Fruit fly (Drosophila melanogaster) whole organism, embryonic: Measurements from ENCODE around the gene Cpr62Ba.
A peak's percentile ranks its signal among the peaks of the same experiment; 100 is the strongest.

Experiments used
- Atf6 ChIP-seq: fragments of 200-800 bp; sonication (Bioruptor generic); IDR thresholded peaks from 2 replicates; pipeline ENCODE4 v1.3.6; 2022; ENCODE audit warnings: missing biosample characterization, missing genetic modification characterization
- Blimp-1 ChIP-seq: fragments of 200-800 bp; sonication (Bioruptor generic); optimal IDR thresholded peaks from 3 replicates; lab custom pipeline; 2018; ENCODE audit warnings: missing biosample characterization, missing genetic modification characterization, mild to moderate bottlenecking, moderate library complexity, missing genetic modification reagents
- CG10959 ChIP-seq: fragments of 200-800 bp; sonication (Bioruptor generic); IDR thresholded peaks from 2 replicates; pipeline ENCODE4 v1.3.6; 2022; ENCODE audit warnings: missing biosample characterization, missing genetic modification characterization
- CG11085 ChIP-seq: fragments of 200-800 bp; sonication (Bioruptor generic); IDR thresholded peaks from 2 replicates; pipeline ENCODE4 v1.3.6; 2022; ENCODE audit warnings: missing biosample characterization, missing genetic modification characterization
- CG12071 ChIP-seq: fragments of 200-800 bp; sonication (Bioruptor generic); optimal IDR thresholded peaks from 3 replicates; lab custom pipeline; 2018; ENCODE audit warnings: missing biosample characterization, mild to moderate bottlenecking, missing genetic modification characterization
- CG12155 ChIP-seq: fragments of 200-800 bp; sonication (Bioruptor generic); optimal IDR thresholded peaks from 3 replicates; lab custom pipeline; 2016; ENCODE audit warnings: missing biosample characterization, missing genetic modification characterization
- CG1233 ChIP-seq: fragments of 200-800 bp; sonication (Bioruptor generic); optimal IDR thresholded peaks from 4 replicates; lab custom pipeline; 2018; ENCODE audit warnings: missing biosample characterization, mild to moderate bottlenecking, missing genetic modification characterization
- CG12769 ChIP-seq: fragments of 200-800 bp; sonication (Bioruptor generic); optimal IDR thresholded peaks from 2 replicates; lab custom pipeline; 2019; ENCODE audit warnings: missing biosample characterization, mild to moderate bottlenecking, missing genetic modification characterization, moderate library complexity
- CG12942 ChIP-seq: fragments of 200-800 bp; sonication (Bioruptor generic); optimal IDR thresholded peaks from 3 replicates; lab custom pipeline; 2016; ENCODE audit warnings: missing biosample characterization, missing genetic modification characterization
- CG13424 ChIP-seq: fragments of 200-800 bp; sonication (Bioruptor generic); optimal IDR thresholded peaks from 2 replicates; lab custom pipeline; 2019; ENCODE audit warnings: missing biosample characterization, mild to moderate bottlenecking, missing genetic modification characterization, moderate library complexity
- CG13775 ChIP-seq: fragments of 200-800 bp; sonication (Bioruptor generic); optimal IDR thresholded peaks from 3 replicates; lab custom pipeline; 2017; ENCODE audit warnings: missing biosample characterization, mild to moderate bottlenecking, missing genetic modification characterization
- CG17361 ChIP-seq: fragments of 200-800 bp; sonication (Bioruptor generic); IDR thresholded peaks from 3 replicates; pipeline ENCODE4 v1.3.6; 2022; ENCODE audit warnings: missing biosample characterization, missing genetic modification characterization
- CG17612 ChIP-seq: fragments of 200-800 bp; sonication (Bioruptor generic); IDR thresholded peaks from 2 replicates; pipeline ENCODE4 v1.3.6; 2022; ENCODE audit warnings: missing biosample characterization, missing genetic modification characterization
- CG18011 ChIP-seq: fragments of 200-800 bp; sonication (Bioruptor generic); optimal IDR thresholded peaks from 2 replicates; lab custom pipeline; 2017; ENCODE audit warnings: missing biosample characterization, missing genetic modification characterization, mild to moderate bottlenecking, moderate library complexity, missing genotype
- CG2116 ChIP-seq: fragments of 200-800 bp; sonication (Bioruptor generic); optimal IDR thresholded peaks from 3 replicates; lab custom pipeline; 2018; ENCODE audit warnings: missing biosample characterization, mild to moderate bottlenecking, missing genetic modification characterization
- CG2712 ChIP-seq: fragments of 200-800 bp; optimal IDR thresholded peaks from 3 replicates; lab custom pipeline; 2019; ENCODE audit warnings: missing biosample characterization, mild to moderate bottlenecking, missing genetic modification characterization, moderate library complexity
- CG2889 ChIP-seq: fragments of 200-800 bp; sonication (Bioruptor generic); IDR thresholded peaks from 3 replicates; pipeline ENCODE4 v1.3.6; 2022; ENCODE audit warnings: missing biosample characterization, missing genetic modification characterization
- CG30431 ChIP-seq: fragments of 200-800 bp; sonication (Bioruptor generic); optimal IDR thresholded peaks from 2 replicates; lab custom pipeline; 2017; ENCODE audit warnings: missing biosample characterization, missing genetic modification characterization
- CG3281 ChIP-seq: fragments of 200-800 bp; sonication (Bioruptor generic); optimal IDR thresholded peaks from 3 replicates; lab custom pipeline; 2017; ENCODE audit warnings: missing biosample characterization, mild to moderate bottlenecking, missing genetic modification characterization
- CG4730 ChIP-seq: fragments of 200-800 bp; sonication (Bioruptor generic); IDR thresholded peaks from 2 replicates; pipeline ENCODE4 v1.3.6; 2022; ENCODE audit warnings: missing biosample characterization, missing genetic modification characterization
- CG6654 ChIP-seq: fragments of 200-800 bp; sonication (Bioruptor generic); optimal IDR thresholded peaks from 2 replicates; lab custom pipeline; 2017; ENCODE audit warnings: missing biosample characterization, mild to moderate bottlenecking, missing genetic modification characterization
- CG7271 ChIP-seq: fragments of 200-800 bp; sonication (Bioruptor generic); optimal IDR thresholded peaks from 2 replicates; lab custom pipeline; 2018; ENCODE audit warnings: missing biosample characterization, mild to moderate bottlenecking, missing genetic modification characterization, moderate library complexity
- CG7556 ChIP-seq: fragments of 200-800 bp; sonication (Bioruptor generic); optimal IDR thresholded peaks from 2 replicates; lab custom pipeline; 2017; ENCODE audit warnings: missing biosample characterization, mild to moderate bottlenecking, missing genetic modification characterization
- CG7963 ChIP-seq: fragments of 200-800 bp; sonication (Bioruptor generic); IDR thresholded peaks from 3 replicates; pipeline ENCODE4 v1.3.6; 2022; ENCODE audit warnings: missing biosample characterization, missing genetic modification characterization; ENCODE audit not compliant: partially characterized antibody
- CG9797 ChIP-seq: fragments of 200-800 bp; sonication (Bioruptor generic); optimal IDR thresholded peaks from 3 replicates; lab custom pipeline; 2018; ENCODE audit warnings: missing biosample characterization, mild to moderate bottlenecking, missing genetic modification characterization
- D ChIP-seq, 2 experiments: fragments of 200-800 bp in 1 of 2; fragments of >200 bp in 1 of 2; sonication (Bioruptor generic) in 1 of 2; optimal IDR thresholded peaks; 2 replicates in 1 of 2; 3 replicates in 1 of 2; lab custom pipeline; 2017; ENCODE audit warnings: mild to moderate bottlenecking in 1 of 2, missing biosample characterization in 1 of 2, missing genetic modification characterization in 1 of 2, missing genetic modification reagents in 1 of 2
- Dfd ChIP-seq, 2 experiments: fragments of >200 bp; optimal IDR thresholded peaks; 2 replicates each; lab custom pipeline; 2017; ENCODE audit warnings: missing biosample characterization in 2 of 2, missing genetic modification characterization in 2 of 2
- Doc3 ChIP-seq: fragments of 200-800 bp; sonication (Bioruptor generic); IDR thresholded peaks from 3 replicates; pipeline ENCODE4 v1.3.6; 2022; ENCODE audit warnings: missing biosample characterization, missing genetic modification characterization; ENCODE audit not compliant: partially characterized antibody
- E2f1 ChIP-seq: fragments of 200-800 bp; sonication (Bioruptor generic); IDR thresholded peaks from 2 replicates; pipeline ENCODE4 v1.3.6; 2022; ENCODE audit warnings: missing biosample characterization, missing genetic modification characterization
- HLH4C ChIP-seq: fragments of 200-800 bp; sonication (Bioruptor generic); IDR thresholded peaks from 3 replicates; pipeline ENCODE4 v1.3.6; 2022; ENCODE audit warnings: missing biosample characterization, missing genetic modification characterization; ENCODE audit not compliant: partially characterized antibody
- HLHmδ ChIP-seq: fragments of 200-800 bp; sonication (Bioruptor generic); optimal IDR thresholded peaks from 2 replicates; lab custom pipeline; 2018; ENCODE audit warnings: missing biosample characterization, mild to moderate bottlenecking, missing genetic modification characterization, moderate library complexity
- Ssrp ChIP-seq: fragments of 200-800 bp; sonication (Bioruptor generic); optimal IDR thresholded peaks from 2 replicates; lab custom pipeline; 2018; ENCODE audit warnings: missing biosample characterization, mild to moderate bottlenecking, missing genetic modification characterization, moderate library complexity
- ap ChIP-seq: fragments of 200-800 bp; sonication (Bioruptor generic); IDR thresholded peaks from 2 replicates; pipeline ENCODE4 v1.3.6; 2022; ENCODE audit warnings: missing biosample characterization, missing genetic modification characterization
- ara ChIP-seq: fragments of 200-800 bp; sonication (Bioruptor generic); IDR thresholded peaks from 2 replicates; pipeline ENCODE4 v1.3.6; 2022; ENCODE audit warnings: missing biosample characterization, missing genetic modification characterization
- bigmax ChIP-seq: fragments of 200-800 bp; sonication (Bioruptor generic); optimal IDR thresholded peaks from 2 replicates; lab custom pipeline; 2018; ENCODE audit warnings: missing biosample characterization, mild to moderate bottlenecking, missing genetic modification characterization
- ci ChIP-seq: fragments of 200-800 bp; sonication (Bioruptor generic); IDR thresholded peaks from 3 replicates; pipeline ENCODE4 v1.3.6; 2022; ENCODE audit warnings: missing biosample characterization, missing genetic modification characterization
- dan ChIP-seq: fragments of 200-800 bp; sonication (Bioruptor generic); IDR thresholded peaks from 2 replicates; pipeline ENCODE4 v1.3.6; 2022; ENCODE audit warnings: missing biosample characterization, missing genetic modification characterization
- disco-r ChIP-seq: fragments of 200-800 bp; sonication (Bioruptor generic); optimal IDR thresholded peaks from 2 replicates; lab custom pipeline; 2016; ENCODE audit warnings: missing biosample characterization, missing genetic modification characterization
- fd3F ChIP-seq: fragments of 200-800 bp; sonication (Bioruptor generic); optimal IDR thresholded peaks from 2 replicates; lab custom pipeline; 2018; ENCODE audit warnings: missing biosample characterization, mild to moderate bottlenecking, missing genetic modification characterization, moderate library complexity
- inv ChIP-seq: fragments of 200-800 bp; sonication (Bioruptor generic); IDR thresholded peaks from 2 replicates; pipeline ENCODE4 v1.3.6; 2022; ENCODE audit warnings: missing biosample characterization, missing genetic modification characterization; ENCODE audit not compliant: partially characterized antibody
- jigr1 ChIP-seq: fragments of 200-800 bp; sonication (Bioruptor generic); IDR thresholded peaks from 3 replicates; pipeline ENCODE4 v1.3.6; 2022; ENCODE audit warnings: missing biosample characterization, missing genetic modification characterization
- pita ChIP-seq: fragments of 200-800 bp; sonication (Bioruptor generic); optimal IDR thresholded peaks from 2 replicates; lab custom pipeline; 2017; ENCODE audit warnings: missing biosample characterization, mild to moderate bottlenecking, missing genetic modification characterization
- repo ChIP-seq: fragments of 200-800 bp; sonication (Bioruptor generic); optimal IDR thresholded peaks from 2 replicates; lab custom pipeline; 2016; ENCODE audit warnings: missing biosample characterization, missing genetic modification characterization
- scrt ChIP-seq: fragments of 200-800 bp; sonication (Bioruptor generic); optimal IDR thresholded peaks from 2 replicates; lab custom pipeline; 2018; ENCODE audit warnings: missing biosample characterization, mild to moderate bottlenecking, missing genetic modification characterization, moderate library complexity
- seq ChIP-seq: fragments of 200-800 bp; sonication (Bioruptor generic); IDR thresholded peaks from 2 replicates; pipeline ENCODE4 v1.3.6; 2022; ENCODE audit warnings: missing biosample characterization, missing genetic modification characterization
- sisA ChIP-seq: fragments of 200-800 bp; sonication (Bioruptor generic); IDR thresholded peaks from 2 replicates; pipeline ENCODE4 v1.3.6; 2022; ENCODE audit warnings: missing biosample characterization, missing genetic modification characterization
- slbo ChIP-seq: fragments of 200-800 bp; sonication (Bioruptor generic); IDR thresholded peaks from 2 replicates; pipeline ENCODE4 v1.3.6; 2022; ENCODE audit warnings: missing biosample characterization, missing genetic modification characterization
- slp2 ChIP-seq: fragments of 200-800 bp; sonication (Bioruptor generic); optimal IDR thresholded peaks from 2 replicates; lab custom pipeline; 2016; ENCODE audit warnings: missing biosample characterization, missing genetic modification characterization
- unc-4 ChIP-seq: fragments of 200-800 bp; sonication (Bioruptor generic); IDR thresholded peaks from 2 replicates; pipeline ENCODE4 v1.3.6; 2022; ENCODE audit warnings: missing biosample characterization, missing genetic modification characterization; ENCODE audit not compliant: partially characterized antibody

Cpr62Ba gene

dm6 chr3L:1865121-1865727 lies 33.6 kb upstream of the Cpr62Ba start, which contains the start of the genes HBS1 and CG12025 (continued):
- TF ChIP-seq CG12155 (GFP tag; lab: Kevin White, UChicago) = peak; percentile 56
- no peak for TF ChIP-seq CG7556
- peak; percentile 38 for TF ChIP-seq repo (GFP tag; lab: Kevin White, UChicago)
- no peak for TF ChIP-seq jigr1 (GFP tag; lab: Robert Waterston, UW)
- no peak for TF ChIP-seq CG18011 (GFP tag; lab: Kevin White, UChicago)
- 0 out of 3 replicates have a peak, but pooled peaks have one; percentile 26 for TF ChIP-seq CG2889 (GFP tag; lab: Robert Waterston, UW)
- peak; percentile 31 for TF ChIP-seq CG30431 (GFP tag; lab: Kevin White, UChicago)
- TF ChIP-seq CG7271 (tag; lab: Kevin White, UChicago) = no peak
- no peak for TF ChIP-seq CG17612
- TF ChIP-seq ara (GFP tag; lab: Robert Waterston, UW) = peak; percentile 43; the same call in 1 of the 2 replicates
- TF ChIP-seq CG4730 (GFP tag; lab: Robert Waterston, UW) = no peak
- TF ChIP-seq CG2116 (GFP tag; lab: Kevin White, UChicago) = peak; percentile 49
- TF ChIP-seq CG9797 (GFP tag; lab: Kevin White, UChicago) = peak; percentile 96
- peak; percentile 0 for TF ChIP-seq fd3F (GFP tag; lab: Kevin White, UChicago)
- TF ChIP-seq D (optimal IDR thresholded peaks at IDR 0.05; lab: Kevin White, UChicago) = no peak
- peak; percentile 9 for TF ChIP-seq D (GFP tag; optimal IDR thresholded peaks at IDR 0.05; lab: Kevin White, UChicago)
- peak; percentile 38 for TF ChIP-seq slp2 (GFP tag; lab: Kevin White, UChicago)
- TF ChIP-seq CG17361 (GFP tag; lab: Robert Waterston, UW) = peak; percentile 73
- TF ChIP-seq CG12071 = no peak
- TF ChIP-seq CG12942 (GFP tag; lab: Kevin White, UChicago) = peak; percentile 9
- no peak for TF ChIP-seq HLHmδ (GFP tag; lab: Kevin White, UChicago)
- TF ChIP-seq CG1233 (GFP tag; lab: Kevin White, UChicago) = no peak
- no peak for TF ChIP-seq Doc3 (GFP tag; lab: Robert Waterston, UW)
- no peak for TF ChIP-seq ci (GFP tag; lab: Robert Waterston, UW)
- no peak for TF ChIP-seq inv (GFP tag; lab: Robert Waterston, UW)
- TF ChIP-seq dan = no peak
- TF ChIP-seq CG6654 (GFP tag; lab: Kevin White, UChicago) = no peak
- TF ChIP-seq seq (GFP tag; lab: Robert Waterston, UW) = no peak
- no peak for TF ChIP-seq scrt (GFP tag; lab: Kevin White, UChicago)
- TF ChIP-seq Dfd (GFP tag; optimal IDR thresholded peaks at IDR 0.05; lab: Kevin White, UChicago) = peak in 1 of 2 experiments; percentile 6
- TF ChIP-seq CG10959 = no peak
- TF ChIP-seq CG2712 (tag; lab: Kevin White, UChicago) = peak; percentile 66
- TF ChIP-seq CG11085 = peak; percentile 53; the same call in 1 of the 2 replicates
- TF ChIP-seq disco-r = no peak
- no peak for TF ChIP-seq bigmax
- no peak for TF ChIP-seq HLH4C (GFP tag; lab: Robert Waterston, UW)
- no peak; the same call in 1 of the 2 replicates for TF ChIP-seq E2f1 (GFP tag; lab: Robert Waterston, UW)
- TF ChIP-seq CG13424 = peak; percentile 69
- TF ChIP-seq CG3281 (GFP tag; lab: Kevin White, UChicago) = peak; percentile 21
- no peak for TF ChIP-seq pita
- peak; percentile 57 for TF ChIP-seq CG13775 (GFP tag; lab: Kevin White, UChicago)
- TF ChIP-seq unc-4 = no peak
- peak; percentile 59 for TF ChIP-seq Atf6 (GFP tag; lab: Robert Waterston, UW)
- no peak for TF ChIP-seq CG7963 (GFP tag; lab: Robert Waterston, UW)
- TF ChIP-seq CG12769 = peak; percentile 63
- peak; percentile 50 for TF ChIP-seq Ssrp (tag; lab: Kevin White, UChicago)
- TF ChIP-seq sisA (GFP tag; lab: Robert Waterston, UW) = peak; percentile 62
- peak; percentile 83 for TF ChIP-seq slbo
- no peak for TF ChIP-seq ap
- no peak for TF ChIP-seq Blimp-1 (GFP tag; lab: Kevin White, UChicago)
